Worm (Caenorhabditis elegans): ENCODE measurements around the gene W07A12.4.

W07A12.4 gene

ce11 chrII:9126965-9127364 is 19.1 kb upstream of the W07A12.4 start:
- TF ChIP-seq lsy-2 (tag; optimal IDR thresholded peaks at IDR 0.05) = no peak

DNA sequence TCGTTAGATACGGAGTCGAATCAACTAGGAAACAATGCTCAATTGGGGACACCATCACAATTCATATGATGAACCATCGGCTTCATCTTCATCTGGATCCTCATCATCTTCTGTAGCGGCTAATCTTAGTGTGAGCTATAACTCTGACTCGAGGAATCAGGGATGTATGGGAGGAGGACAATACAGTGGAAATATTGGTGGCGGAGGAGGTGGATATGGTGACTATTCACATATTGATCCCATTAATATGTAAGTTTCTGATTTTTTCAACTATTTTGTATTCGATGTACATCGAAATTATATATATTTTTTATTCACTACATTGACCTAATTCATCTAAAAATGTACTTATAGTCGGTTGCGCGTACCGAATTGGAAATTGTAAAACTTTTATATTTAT is 18.7 kb upstream of the W07A12.4 start:
- TF ChIP-seq ceh-83 (GFP tag; optimal IDR thresholded peaks at IDR 0.05) = no peak
- TF ChIP-seq hlh-1 (tag; optimal IDR thresholded peaks at IDR 0.05) = no peak
- no peak for TF ChIP-seq sptf-1 (tag; optimal IDR thresholded peaks at IDR 0.05)
- TF ChIP-seq sem-2 (GFP tag; optimal IDR thresholded peaks at IDR 0.05) = no peak
- no peak for TF ChIP-seq elt-3 (tag; optimal IDR thresholded peaks at IDR 0.05)

ce11 chrII:9128132-9128531 is 17.9 kb upstream of the W07A12.4 start:
- peak; percentile 91 for TF ChIP-seq elt-3 (tag; optimal IDR thresholded peaks at IDR 0.05)
- no peak for TF ChIP-seq snpc-4 (tag; optimal IDR thresholded peaks at IDR 0.05)
- peak; percentile 58 for TF ChIP-seq nhr-237 (tag; optimal IDR thresholded peaks at IDR 0.05)
- TF ChIP-seq lin-13 (tag; optimal IDR thresholded peaks at IDR 0.05) = no peak
- TF ChIP-seq lin-32 (GFP tag; optimal IDR thresholded peaks at IDR 0.05) = no peak
- no peak for TF ChIP-seq ceh-83 (GFP tag; optimal IDR thresholded peaks at IDR 0.05)
- no peak for TF ChIP-seq ces-1 (GFP tag; optimal IDR thresholded peaks at IDR 0.05)
- no peak for TF ChIP-seq drap-1 (GFP tag; optimal IDR thresholded peaks at IDR 0.05)
- peak; percentile 10 for TF ChIP-seq elt-1 (tag; optimal IDR thresholded peaks at IDR 0.05; ENCODE audit: borderline replicate concordance, insufficient read depth)
- no peak for TF ChIP-seq nhr-2 (tag; optimal IDR thresholded peaks at IDR 0.05)
- TF ChIP-seq cnd-1 (tag; optimal IDR thresholded peaks at IDR 0.05) = no peak
- TF ChIP-seq flh-1 (GFP tag; optimal IDR thresholded peaks at IDR 0.05) = no peak
- TF ChIP-seq nhr-76 (tag; optimal IDR thresholded peaks at IDR 0.05) = no peak

ce11 chrII:9130339-9130738 is 15.7 kb upstream of the W07A12.4 start:
- TF ChIP-seq ham-2 (GFP tag; optimal IDR thresholded peaks at IDR 0.05) (no peak), nhr-28 (tag; optimal IDR thresholded peaks at IDR 0.05) (no peak), nhr-12 (tag; optimal IDR thresholded peaks at IDR 0.05) (no peak), ceh-43 (GFP tag; optimal IDR thresholded peaks at IDR 0.05) (no peak), pha-4 (tag; optimal IDR thresholded peaks at IDR 0.05) (no peak), nhr-76 (tag; optimal IDR thresholded peaks at IDR 0.05) (no peak), lsy-2 (tag; optimal IDR thresholded peaks at IDR 0.05) (no peak), mls-2 (tag; optimal IDR thresholded peaks at IDR 0.05) (no peak), mep-1 (tag; optimal IDR thresholded peaks at IDR 0.05) (no peak), unc-39 (tag; optimal IDR thresholded peaks at IDR 0.05) (no peak), ceh-83 (GFP tag; optimal IDR thresholded peaks at IDR 0.05) (no peak)

- TF ChIP-seq cnd-1 (tag; optimal IDR thresholded peaks at IDR 0.05) (no peak), pha-4 (tag; optimal IDR thresholded peaks at IDR 0.05) (no peak), mep-1 (tag; optimal IDR thresholded peaks at IDR 0.05) (no peak), nhr-237 (tag; optimal IDR thresholded peaks at IDR 0.05) (no peak)
Observed at ce11 chrII:9131363-9131762, 14.7 kb upstream of the W07A12.4 start, which contains the start of gene C16D2.1. Gene C16D2.1, plus strand, starts transcription at chrII:9131663.

DNA sequence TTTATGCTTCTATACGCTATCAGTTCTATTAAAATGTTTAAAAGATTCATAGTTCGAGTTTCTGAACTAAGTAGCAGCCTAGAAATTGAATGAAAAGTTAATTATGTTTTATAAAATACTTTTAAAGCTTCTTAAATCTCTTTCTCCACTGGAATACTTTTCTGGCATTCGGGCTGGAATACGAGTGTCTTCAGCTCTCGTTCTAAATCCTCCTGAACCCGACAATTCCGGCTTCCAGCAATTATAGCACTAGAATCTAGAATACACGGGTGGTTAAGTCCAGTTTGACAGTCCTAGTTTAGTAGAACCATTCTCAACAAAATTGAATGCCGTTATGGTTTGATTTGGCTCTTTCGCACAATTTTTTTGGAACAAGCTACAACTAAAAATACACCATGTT is 13.7 kb upstream of the W07A12.4 start:
- TF ChIP-seq ceh-83 (GFP tag; optimal IDR thresholded peaks at IDR 0.05) = no peak
- TF ChIP-seq sem-2 (GFP tag; optimal IDR thresholded peaks at IDR 0.05) = no peak
- TF ChIP-seq ham-2 (GFP tag; optimal IDR thresholded peaks at IDR 0.05) = no peak
- TF ChIP-seq lsy-2 (tag; optimal IDR thresholded peaks at IDR 0.05) = no peak
- no peak for TF ChIP-seq M03D4.4 (tag; optimal IDR thresholded peaks at IDR 0.05)
- TF ChIP-seq mls-2 (tag; optimal IDR thresholded peaks at IDR 0.05) = no peak
- no peak for TF ChIP-seq tbx-8 (GFP tag; optimal IDR thresholded peaks at IDR 0.05)

ce11 chrII:9135878-9136277 is 10.2 kb upstream of the W07A12.4 start, which contains the start of gene nlp-78:
Gene nlp-78, plus strand, starts transcription at chrII:9136178.
- no peak for TF ChIP-seq zip-8 (tag; optimal IDR thresholded peaks at IDR 0.05)
- TF ChIP-seq nhr-237 (tag; optimal IDR thresholded peaks at IDR 0.05) = no peak
- no peak for TF ChIP-seq snpc-4 (tag; optimal IDR thresholded peaks at IDR 0.05)
- TF ChIP-seq unc-120 (tag; optimal IDR thresholded peaks at IDR 0.05; ENCODE audit: poor library complexity, severe bottlenecking) = no peak
- TF ChIP-seq pha-4 (tag; optimal IDR thresholded peaks at IDR 0.05) = no peak
- no peak for TF ChIP-seq mls-2 (tag; optimal IDR thresholded peaks at IDR 0.05)
- TF ChIP-seq nhr-2 (tag; optimal IDR thresholded peaks at IDR 0.05) = no peak
- no peak for TF ChIP-seq ham-2 (GFP tag; optimal IDR thresholded peaks at IDR 0.05)
- no peak for TF ChIP-seq bed-3 (GFP tag; optimal IDR thresholded peaks at IDR 0.05)
- TF ChIP-seq nhr-76 (tag; optimal IDR thresholded peaks at IDR 0.05) = no peak
- no peak for TF ChIP-seq drap-1 (GFP tag; optimal IDR thresholded peaks at IDR 0.05)
- no peak for TF ChIP-seq unc-39 (tag; optimal IDR thresholded peaks at IDR 0.05)
- no peak for TF ChIP-seq ceh-43 (GFP tag; optimal IDR thresholded peaks at IDR 0.05)
- no peak for TF ChIP-seq flh-1 (GFP tag; optimal IDR thresholded peaks at IDR 0.05)
